Worm (Caenorhabditis elegans) whole organism, L3 larva: Measurements from ENCODE around the gene Y47D3A.14.

ENCODE experiments used
- R02D3.7 ChIP-seq: fragments of 150-350 bp; optimal IDR thresholded peaks from 2 replicates; lab custom pipeline; 2014; ENCODE audit warnings: missing biosample characterization, missing genetic modification characterization
- daf-12 ChIP-seq: fragments of 150-350 bp; optimal IDR thresholded peaks from 2 replicates; lab custom pipeline; 2014; ENCODE audit warnings: missing biosample characterization, missing genetic modification reagents, missing genetic modification characterization
- lin-39 ChIP-seq: fragments of 150-350 bp; optimal IDR thresholded peaks from 2 replicates; lab custom pipeline; 2018; ENCODE audit warnings: missing biosample characterization, missing genetic modification reagents, missing genetic modification characterization
- nhr-25 ChIP-seq: sonication (generic microtip); optimal IDR thresholded peaks from 2 replicates; lab custom pipeline; 2017; ENCODE audit warnings: missing biosample characterization, missing genetic modification characterization
- nhr-28 ChIP-seq: fragments of 150-350 bp; optimal IDR thresholded peaks from 2 replicates; lab custom pipeline; 2014; ENCODE audit warnings: missing biosample characterization, missing genetic modification characterization
- pha-4 ChIP-seq: fragments of 150-350 bp; optimal IDR thresholded peaks from 2 replicates; lab custom pipeline; 2014; ENCODE audit warnings: missing biosample characterization, missing genetic modification reagents, missing genetic modification characterization
- unc-62 ChIP-seq: fragments of 150-350 bp; sonication (generic microtip); optimal IDR thresholded peaks from 4 replicates; lab custom pipeline; 2014; ENCODE audit warnings: missing biosample characterization, missing genetic modification reagents, missing genetic modification characterization

- TF ChIP-seq nhr-28 (tag; lab: Kevin White, UChicago), result no peak
- no peak for TF ChIP-seq daf-12 (tag; lab: Kevin White, UChicago)
- TF ChIP-seq unc-62 (GFP tag; lab: Kevin White, UChicago), result no peak
- TF ChIP-seq R02D3.7 (tag; lab: Kevin White, UChicago), result no peak
- no peak for TF ChIP-seq lin-39 (tag; lab: Kevin White, UChicago)
- no peak for TF ChIP-seq pha-4 (tag; lab: Kevin White, UChicago)
- no peak for TF ChIP-seq nhr-25
Measured at ce11 chrIII:11238790-11239189, 2.1 kb upstream of the Y47D3A.14 start.
